Fruit fly (Drosophila melanogaster) whole organism, embryonic: Measurements from ENCODE around the gene SecCl.

ENCODE experiments used
- CG10979 ChIP-seq: fragments of 200-800 bp; sonication (Bioruptor generic); optimal IDR thresholded peaks from 2 replicates; lab custom pipeline; 2018; ENCODE audit warnings: missing biosample characterization, mild to moderate bottlenecking, missing genetic modification characterization, moderate library complexity
- CG12071 ChIP-seq: fragments of 200-800 bp; sonication (Bioruptor generic); optimal IDR thresholded peaks from 3 replicates; lab custom pipeline; 2018; ENCODE audit warnings: missing biosample characterization, mild to moderate bottlenecking, missing genetic modification characterization
- CG12744 ChIP-seq: fragments of 200-800 bp; sonication (Bioruptor generic); optimal IDR thresholded peaks from 2 replicates; lab custom pipeline; 2016; ENCODE audit warnings: missing biosample characterization, missing genetic modification characterization
- CG13624 ChIP-seq: fragments of 200-800 bp; sonication (Bioruptor generic); optimal IDR thresholded peaks from 2 replicates; lab custom pipeline; 2016; ENCODE audit warnings: missing biosample characterization, missing genetic modification characterization
- CG16813 ChIP-seq: fragments of 200-800 bp; sonication (Bioruptor generic); IDR thresholded peaks from 3 replicates; pipeline ENCODE4 v1.3.6; 2022; ENCODE audit warnings: missing biosample characterization, missing genetic modification characterization; ENCODE audit not compliant: partially characterized antibody
- CG33557 ChIP-seq: fragments of 200-800 bp; sonication (Bioruptor generic); optimal IDR thresholded peaks from 2 replicates; lab custom pipeline; 2019; ENCODE audit warnings: missing biosample characterization, mild to moderate bottlenecking, missing genetic modification characterization, moderate library complexity
- CG34224 ChIP-seq: fragments of 200-800 bp; sonication (Bioruptor generic); IDR thresholded peaks from 3 replicates; pipeline ENCODE4 v1.3.6; 2022; ENCODE audit warnings: missing biosample characterization, missing genetic modification characterization; ENCODE audit not compliant: partially characterized antibody
- CG34376 ChIP-seq: fragments of 200-800 bp; sonication (Bioruptor generic); optimal IDR thresholded peaks from 2 replicates; lab custom pipeline; 2018; ENCODE audit warnings: missing biosample characterization, mild to moderate bottlenecking, missing genetic modification characterization
- CG4854 ChIP-seq: fragments of 200-800 bp; sonication (Bioruptor generic); optimal IDR thresholded peaks from 2 replicates; lab custom pipeline; 2016; ENCODE audit warnings: missing biosample characterization, missing genetic modification characterization, inconsistent platforms
- CG6765 ChIP-seq: fragments of 200-800 bp; sonication (Bioruptor generic); optimal IDR thresholded peaks from 3 replicates; lab custom pipeline; 2017; ENCODE audit warnings: missing biosample characterization, mild to moderate bottlenecking, missing genetic modification characterization
- CG7372 ChIP-seq: fragments of 200-800 bp; sonication (Bioruptor generic); IDR thresholded peaks from 2 replicates; pipeline ENCODE4 v1.3.6; 2022; ENCODE audit warnings: missing biosample characterization, missing genetic modification characterization
- CG7556 ChIP-seq: fragments of 200-800 bp; sonication (Bioruptor generic); optimal IDR thresholded peaks from 2 replicates; lab custom pipeline; 2017; ENCODE audit warnings: missing biosample characterization, mild to moderate bottlenecking, missing genetic modification characterization
- CG7745 ChIP-seq: fragments of 200-800 bp; sonication (Bioruptor generic); optimal IDR thresholded peaks from 2 replicates; lab custom pipeline; 2018; ENCODE audit warnings: missing biosample characterization, mild to moderate bottlenecking, missing genetic modification characterization, moderate library complexity
- CG8281 ChIP-seq: fragments of 200-800 bp; sonication (Bioruptor generic); optimal IDR thresholded peaks from 2 replicates; lab custom pipeline; 2018; ENCODE audit warnings: missing biosample characterization, mild to moderate bottlenecking, missing genetic modification characterization, moderate library complexity
- CG8478 ChIP-seq: fragments of >200 bp; optimal IDR thresholded peaks from 2 replicates; lab custom pipeline; 2018
- CG8765 ChIP-seq: fragments of 200-800 bp; sonication (Bioruptor generic); IDR thresholded peaks from 2 replicates; pipeline ENCODE4 v1.3.6; 2022; ENCODE audit warnings: missing biosample characterization, missing genetic modification characterization
- CG8924 ChIP-seq: fragments of 200-800 bp; optimal IDR thresholded peaks from 3 replicates; lab custom pipeline; 2019; ENCODE audit warnings: missing biosample characterization, mild to moderate bottlenecking, missing genetic modification characterization, moderate library complexity
- CG9817 ChIP-seq: fragments of 200-800 bp; sonication (Bioruptor generic); optimal IDR thresholded peaks from 2 replicates; lab custom pipeline; 2018; ENCODE audit warnings: missing biosample characterization, mild to moderate bottlenecking, missing genetic modification characterization, moderate library complexity
- CrebB ChIP-seq: fragments of 200-800 bp; sonication (Bioruptor generic); optimal IDR thresholded peaks from 3 replicates; lab custom pipeline; 2018; ENCODE audit warnings: missing biosample characterization, mild to moderate bottlenecking, missing genetic modification characterization
- Dbx ChIP-seq: fragments of 200-800 bp; sonication (Bioruptor generic); IDR thresholded peaks from 3 replicates; pipeline ENCODE4 v1.3.6; 2022; ENCODE audit warnings: missing biosample characterization, missing genetic modification characterization
- ERR ChIP-seq: fragments of 200-800 bp; sonication (Bioruptor generic); optimal IDR thresholded peaks from 2 replicates; lab custom pipeline; 2016; ENCODE audit warnings: missing biosample characterization, missing genetic modification characterization
- Elba2 ChIP-seq: fragments of 200-800 bp; sonication (Bioruptor generic); optimal IDR thresholded peaks from 3 replicates; lab custom pipeline; 2016; ENCODE audit warnings: missing biosample characterization, missing genetic modification characterization
- HHEX ChIP-seq: fragments of 200-800 bp; sonication (Bioruptor generic); optimal IDR thresholded peaks from 3 replicates; lab custom pipeline; 2017; ENCODE audit warnings: missing biosample characterization, mild to moderate bottlenecking, missing genetic modification characterization, missing genetic modification reagents
- HmgD ChIP-seq: fragments of 200-800 bp; sonication (Bioruptor generic); optimal IDR thresholded peaks from 3 replicates; lab custom pipeline; 2016; ENCODE audit warnings: missing biosample characterization, missing genetic modification characterization
- Jarid2 ChIP-seq: fragments of 200-800 bp; sonication (Bioruptor generic); optimal IDR thresholded peaks from 3 replicates; lab custom pipeline; 2017; ENCODE audit warnings: mild to moderate bottlenecking, missing biosample characterization, missing genetic modification reagents, missing genetic modification characterization
- Kr ChIP-seq: fragments of 200-800 bp; sonication (Bioruptor generic); optimal IDR thresholded peaks from 2 replicates; lab custom pipeline; 2017; ENCODE audit warnings: missing biosample characterization, mild to moderate bottlenecking, missing genetic modification characterization
- NfI ChIP-seq: fragments of 200-800 bp; sonication (Bioruptor generic); optimal IDR thresholded peaks from 3 replicates; lab custom pipeline; 2018; ENCODE audit warnings: missing biosample characterization, mild to moderate bottlenecking, missing genetic modification characterization, moderate library complexity
- Spps ChIP-seq: fragments of 200-800 bp; sonication (Bioruptor generic); optimal IDR thresholded peaks from 2 replicates; lab custom pipeline; 2018; ENCODE audit warnings: missing biosample characterization, mild to moderate bottlenecking, missing genetic modification characterization
- Sry-δ ChIP-seq: fragments of 200-800 bp; sonication (Bioruptor generic); optimal IDR thresholded peaks from 2 replicates; lab custom pipeline; 2016; ENCODE audit warnings: missing biosample characterization, missing genetic modification characterization
- Ssrp ChIP-seq: fragments of 200-800 bp; sonication (Bioruptor generic); optimal IDR thresholded peaks from 2 replicates; lab custom pipeline; 2018; ENCODE audit warnings: missing biosample characterization, mild to moderate bottlenecking, missing genetic modification characterization, moderate library complexity
- Trl ChIP-seq, 3 experiments: fragments of >200 bp in 2 of 3; fragments of 200-800 bp in 1 of 3; sonication (Bioruptor generic) in 1 of 3; optimal IDR thresholded peaks; 2 replicates in 1 of 3; 3 replicates in 2 of 3; lab custom pipeline; 2016 to 2017; ENCODE audit warnings: missing biosample characterization in 1 of 3, missing genetic modification characterization in 1 of 3
- Usf ChIP-seq: fragments of 200-800 bp; sonication (Bioruptor generic); optimal IDR thresholded peaks from 2 replicates; lab custom pipeline; 2017; ENCODE audit warnings: missing genotype, missing biosample characterization, missing genetic modification characterization
- bcd ChIP-seq: fragments of 200-800 bp; sonication (Bioruptor generic); optimal IDR thresholded peaks from 2 replicates; lab custom pipeline; 2017; ENCODE audit warnings: missing biosample characterization, mild to moderate bottlenecking, missing genetic modification characterization
- chm ChIP-seq: fragments of 200-800 bp; sonication (Bioruptor generic); IDR thresholded peaks from 2 replicates; pipeline ENCODE4 v1.3.6; 2022; ENCODE audit warnings: missing biosample characterization, missing genetic modification characterization
- en ChIP-seq: fragments of 200-800 bp; sonication (Bioruptor generic); optimal IDR thresholded peaks from 2 replicates; lab custom pipeline; 2016; ENCODE audit warnings: missing biosample characterization, missing genetic modification characterization
- fd96Cb ChIP-seq: fragments of 200-800 bp; sonication (Bioruptor generic); optimal IDR thresholded peaks from 2 replicates; lab custom pipeline; 2018; ENCODE audit warnings: missing biosample characterization, mild to moderate bottlenecking, missing genetic modification characterization, moderate library complexity
- gem ChIP-seq: fragments of 200-800 bp; sonication (Bioruptor generic); optimal IDR thresholded peaks from 2 replicates; lab custom pipeline; 2019; ENCODE audit warnings: missing biosample characterization, mild to moderate bottlenecking, missing genetic modification characterization, moderate library complexity
- grn ChIP-seq: fragments of 200-800 bp; sonication (Bioruptor generic); optimal IDR thresholded peaks from 3 replicates; lab custom pipeline; 2017; ENCODE audit warnings: missing biosample characterization, missing genetic modification characterization
- luna ChIP-seq: fragments of 200-800 bp; sonication (Bioruptor generic); optimal IDR thresholded peaks from 2 replicates; lab custom pipeline; 2016; ENCODE audit warnings: missing biosample characterization, missing genetic modification characterization
- nom ChIP-seq: fragments of 200-800 bp; sonication (Bioruptor generic); optimal IDR thresholded peaks from 2 replicates; lab custom pipeline; 2017; ENCODE audit warnings: missing biosample characterization, missing genetic modification characterization, mild to moderate bottlenecking, moderate library complexity, missing genetic modification reagents
- oc ChIP-seq: fragments of 200-800 bp; sonication (Bioruptor generic); optimal IDR thresholded peaks from 2 replicates; lab custom pipeline; 2018; ENCODE audit warnings: missing biosample characterization, mild to moderate bottlenecking, missing genetic modification characterization, moderate library complexity
- org-1 ChIP-seq: fragments of 200-800 bp; sonication (Bioruptor generic); optimal IDR thresholded peaks from 2 replicates; lab custom pipeline; 2017; ENCODE audit warnings: missing biosample characterization, missing genetic modification characterization
- p53 ChIP-seq: fragments of 200-800 bp; sonication (Bioruptor generic); optimal IDR thresholded peaks from 2 replicates; lab custom pipeline; 2016; ENCODE audit warnings: missing biosample characterization, missing genetic modification characterization
- pho ChIP-seq: fragments of 200-800 bp; sonication (Bioruptor generic); optimal IDR thresholded peaks from 2 replicates; lab custom pipeline; 2016; ENCODE audit warnings: missing biosample characterization, missing genetic modification characterization
- pita ChIP-seq: fragments of 200-800 bp; sonication (Bioruptor generic); optimal IDR thresholded peaks from 2 replicates; lab custom pipeline; 2017; ENCODE audit warnings: missing biosample characterization, mild to moderate bottlenecking, missing genetic modification characterization
- tap ChIP-seq: fragments of 200-800 bp; optimal IDR thresholded peaks from 3 replicates; lab custom pipeline; 2019; ENCODE audit warnings: missing biosample characterization, mild to moderate bottlenecking, missing genetic modification characterization, moderate library complexity
- tna ChIP-seq: fragments of 200-800 bp; sonication (Bioruptor generic); IDR thresholded peaks from 2 replicates; pipeline ENCODE4 v1.3.6; 2022; ENCODE audit warnings: missing biosample characterization, missing genetic modification characterization; ENCODE audit not compliant: partially characterized antibody
- zf30C ChIP-seq: fragments of 200-800 bp; sonication (Bioruptor generic); optimal IDR thresholded peaks from 3 replicates; lab custom pipeline; 2018; ENCODE audit warnings: missing biosample characterization, mild to moderate bottlenecking, missing genetic modification characterization

The SecCl gene

dm6 chr3L:17432947-17433346 lies 37.0 kb upstream of the SecCl start, which contains the start of gene frc (continued):
- TF ChIP-seq CG34224 (GFP tag; lab: Robert Waterston, UW) (0 out of 3 replicates have a peak, but pooled peaks have one; percentile 14), chm (GFP tag; lab: Robert Waterston, UW) (0 out of 2 replicates have a peak, but pooled peaks have one; percentile 50), Dbx (GFP tag; lab: Robert Waterston, UW) (peak; percentile 39; the same call in 1 of the 3 replicates), Jarid2 (GFP tag; lab: Kevin White, UChicago) (peak; percentile 29), CG8478 (lab: Kevin White, UChicago) (no peak), CG8924 (no peak)

- TF ChIP-seq Spps (peak; percentile 93), CG7745 (tag; lab: Kevin White, UChicago) (peak; percentile 56), luna (GFP tag; lab: Kevin White, UChicago) (peak; percentile 96), CG12071 (peak; percentile 97), zf30C (GFP tag; lab: Kevin White, UChicago) (peak; percentile 16), CG8281 (tag; lab: Kevin White, UChicago) (peak; percentile 89), CG12744 (peak; percentile 98), CG9817 (peak; percentile 99), chm (GFP tag; lab: Robert Waterston, UW) (peak; percentile 98), Ssrp (peak; percentile 98), nom (peak; percentile 83), p53 (peak; percentile 92), tna (GFP tag; lab: Robert Waterston, UW) (0 out of 2 replicates have a peak, but pooled peaks have one; percentile 45), CG34376 (GFP tag; lab: Kevin White, UChicago) (peak; percentile 93), HHEX (GFP tag; lab: Kevin White, UChicago) (peak; percentile 96), org-1 (peak; percentile 93), fd96Cb (tag; lab: Kevin White, UChicago) (peak; percentile 98), NfI (GFP tag; lab: Kevin White, UChicago) (peak; percentile 98), pita (GFP tag; lab: Kevin White, UChicago) (no peak), oc (tag; lab: Kevin White, UChicago) (peak; percentile 98), Elba2 (peak; percentile 91), Trl (optimal IDR thresholded peaks at IDR 0.05; lab: Kevin White, UChicago) (no peak), Trl (GFP tag; optimal IDR thresholded peaks at IDR 0.05; lab: Kevin White, UChicago) (peak; percentile 99), CG10979 (tag; lab: Kevin White, UChicago) (peak; percentile 96), CG6765 (GFP tag; lab: Kevin White, UChicago) (peak; percentile 95), Sry-δ (GFP tag; lab: Kevin White, UChicago) (peak; percentile 76), CG8765 (GFP tag; lab: Robert Waterston, UW) (peak; percentile 97), CG33557 (GFP tag; lab: Kevin White, UChicago) (peak; percentile 95), CrebB (tag; lab: Kevin White, UChicago) (peak; percentile 97), bcd (GFP tag; lab: Kevin White, UChicago) (peak; percentile 98), Usf (GFP tag; lab: Kevin White, UChicago) (peak; percentile 94), gem (tag; lab: Kevin White, UChicago) (peak; percentile 99), CG4854 (GFP tag; lab: Kevin White, UChicago) (peak; percentile 98), en (GFP tag; lab: Kevin White, UChicago) (peak; percentile 95), grn (GFP tag; lab: Kevin White, UChicago) (peak; percentile 75), CG16813 (GFP tag; lab: Robert Waterston, UW) (peak; percentile 69), ERR (GFP tag; lab: Kevin White, UChicago) (peak; percentile 95), HmgD (GFP tag; lab: Kevin White, UChicago) (peak; percentile 96), Kr (no peak), tap (tag; lab: Kevin White, UChicago) (peak; percentile 97), pho (GFP tag; lab: Kevin White, UChicago) (peak; percentile 99), CG7556 (peak; percentile 95), CG7372 (peak; percentile 96), CG13624 (GFP tag; lab: Kevin White, UChicago) (peak; percentile 98)
Observed at dm6 chr3L:17433555-17433954, 36.4 kb upstream of the SecCl start, which contains the start of the genes Coq4 and CG32176. TSS of gene Coq4 (minus strand) at chr3L:17433621. TSS of gene CG32176 (plus strand) at chr3L:17433868.
